Fruit fly (Drosophila melanogaster): ENCODE results near the gene CG1138.

DNA sequence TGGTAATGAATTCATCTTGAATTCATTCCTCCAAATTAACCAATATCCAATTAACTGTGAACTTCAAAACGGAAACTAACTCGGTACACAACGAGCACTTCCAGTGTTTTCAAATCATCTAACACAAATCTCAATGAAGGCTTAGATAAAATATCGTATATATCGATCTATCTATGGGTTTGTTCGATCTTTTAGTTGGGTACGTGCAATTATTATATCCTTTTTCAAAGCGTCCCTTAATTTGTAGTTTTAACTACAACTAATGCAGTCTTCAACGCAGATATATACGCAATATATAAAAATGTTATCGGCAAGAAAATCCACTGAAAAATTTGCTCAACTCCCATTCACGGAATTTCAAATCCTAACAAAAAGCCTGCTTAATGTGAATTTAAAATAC lies at the start of gene CG1138:
- no peak for TF ChIP-seq CG14655 (GFP tag; optimal IDR thresholded peaks at IDR 0.05)
- no peak for TF ChIP-seq EcR (GFP tag; optimal IDR thresholded peaks at IDR 0.05)
- no peak for TF ChIP-seq fd96Ca (GFP tag; IDR thresholded peaks at IDR 0.05)
- no peak for TF ChIP-seq CG13204 (GFP tag; optimal IDR thresholded peaks at IDR 0.05)
- no peak for TF ChIP-seq CG32121 (GFP tag; IDR thresholded peaks at IDR 0.05)
- TF ChIP-seq CG8301 (tag; optimal IDR thresholded peaks at IDR 0.05): no peak
- no peak for TF ChIP-seq CG10348 (GFP tag; IDR thresholded peaks at IDR 0.05)
- TF ChIP-seq CG15710 (tag; optimal IDR thresholded peaks at IDR 0.05): no peak
- no peak for TF ChIP-seq CG12605 (GFP tag; IDR thresholded peaks at IDR 0.05)
- TF ChIP-seq gl (tag; optimal IDR thresholded peaks at IDR 0.05): no peak
- no peak for TF ChIP-seq Pif1A (GFP tag; optimal IDR thresholded peaks at IDR 0.05)
- TF ChIP-seq CG17806 (tag; optimal IDR thresholded peaks at IDR 0.05): no peak
- no peak for TF ChIP-seq Ets98B (GFP tag; IDR thresholded peaks at IDR 0.05)
- TF ChIP-seq Snoo (tag; optimal IDR thresholded peaks at IDR 0.05): no peak

Measured in whole organism, pupa.